Worm (Caenorhabditis elegans) whole organism, early embryonic: ENCODE data around the gene cgt-2.

Experiments
- B0310.2 ChIP-seq: sonication (generic microtip); optimal IDR thresholded peaks from 2 replicates; lab custom pipeline; 2016; ENCODE audit warnings: mild to moderate bottlenecking, missing genetic modification characterization, missing compliant biosample characterization
- aly-1 ChIP-seq: sonication (generic microtip); optimal IDR thresholded peaks from 2 replicates; lab custom pipeline; 2016; ENCODE audit warnings: missing genetic modification characterization, missing compliant biosample characterization
- ama-1 ChIP-seq: fragments of 150-350 bp; optimal IDR thresholded peaks from 2 replicates; lab custom pipeline; 2014
- ceh-13 ChIP-seq: fragments of 200-800 bp; sonication (Bioruptor generic); optimal IDR thresholded peaks from 2 replicates; lab custom pipeline; 2018; ENCODE audit warnings: mild to moderate bottlenecking, missing genetic modification characterization, missing compliant biosample characterization
- ceh-36 ChIP-seq: sonication (generic microtip); optimal IDR thresholded peaks from 2 replicates; lab custom pipeline; 2016; ENCODE audit warnings: missing genetic modification characterization, inconsistent platforms, missing compliant biosample characterization
- flt-1 ChIP-seq: fragments of 200-800 bp; sonication (Bioruptor generic); IDR thresholded peaks from 2 replicates; pipeline ENCODE4 v1.3.6; 2022; ENCODE audit warnings: missing genetic modification characterization, missing compliant biosample characterization
- hmbx-1 ChIP-seq: sonication (generic microtip); optimal IDR thresholded peaks from 2 replicates; lab custom pipeline; 2016; ENCODE audit warnings: mild to moderate bottlenecking, missing genetic modification characterization, missing compliant biosample characterization
- hmg-4 ChIP-seq: fragments of 200-800 bp; sonication (Bioruptor generic); optimal IDR thresholded peaks from 2 replicates; lab custom pipeline; 2018; ENCODE audit warnings: mild to moderate bottlenecking, missing genetic modification characterization, missing compliant biosample characterization
- hnd-1 ChIP-seq: sonication (generic microtip); optimal IDR thresholded peaks from 2 replicates; lab custom pipeline; 2016; ENCODE audit warnings: missing genetic modification characterization, missing compliant biosample characterization
- scrt-1 ChIP-seq: fragments of 200-800 bp; sonication (Bioruptor generic); IDR thresholded peaks from 2 replicates; pipeline ENCODE4 v1.3.6; 2022; ENCODE audit warnings: missing genetic modification characterization, missing compliant biosample characterization
- sea-1 ChIP-seq: fragments of 200-800 bp; sonication (Bioruptor generic); conservative IDR thresholded peaks from 2 replicates; pipeline ENCODE4 v1.3.6; 2022; ENCODE audit warnings: missing genetic modification characterization, missing compliant biosample characterization
- tbx-11 ChIP-seq: fragments of 200-800 bp; sonication (Bioruptor generic); IDR thresholded peaks from 2 replicates; pipeline ENCODE4 v1.3.6; 2022; ENCODE audit warnings: missing genetic modification characterization, missing compliant biosample characterization

DNA sequence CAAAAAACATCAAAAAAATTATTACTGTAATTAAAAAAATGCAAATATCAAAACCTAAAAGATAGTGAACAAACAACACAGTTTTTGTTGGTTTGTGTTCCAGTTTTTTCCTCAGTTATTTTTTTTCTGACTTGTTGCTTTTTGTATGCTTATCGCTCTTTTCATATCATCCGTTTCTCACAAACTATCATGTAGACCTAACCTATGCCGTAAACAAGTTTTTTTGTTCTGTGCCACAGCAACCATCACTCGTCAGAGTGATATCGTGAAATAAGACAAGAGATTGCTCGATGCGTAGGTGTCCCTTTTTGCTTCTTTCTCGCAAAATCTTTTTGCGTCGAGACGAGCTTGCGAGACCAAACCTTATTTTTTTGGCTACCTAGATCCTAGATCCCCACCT is 22.8 kb upstream of the cgt-2 start:
- TF ChIP-seq ceh-13 (GFP tag; lab: Kevin White, UChicago), result no peak
- TF ChIP-seq flt-1, result no peak
- no peak for TF ChIP-seq hmbx-1 (tag; lab: Kevin White, UChicago)
- no peak for TF ChIP-seq ama-1 (lab: Kevin White, UChicago)
- TF ChIP-seq aly-1, result no peak
- no peak for TF ChIP-seq sea-1 (GFP tag; lab: Robert Waterston, UW)
- TF ChIP-seq tbx-11 (GFP tag; lab: Robert Waterston, UW), result no peak
- no peak for TF ChIP-seq ceh-36 (tag; lab: Kevin White, UChicago)
- no peak for TF ChIP-seq hmg-4 (GFP tag; lab: Kevin White, UChicago)
- TF ChIP-seq B0310.2 (tag; lab: Kevin White, UChicago), result no peak
- no peak for TF ChIP-seq hnd-1 (tag; lab: Kevin White, UChicago)
- TF ChIP-seq scrt-1 (GFP tag; lab: Robert Waterston, UW), result no peak
